Fruit fly (Drosophila melanogaster) whole organism: ENCODE data around the gene CG9921.

Experiments
- CG8478 ChIP-seq: fragments of >200 bp; optimal IDR thresholded peaks from 2 replicates; lab custom pipeline; 2018; ENCODE audit warnings: inconsistent platforms
- Dll ChIP-seq: fragments of >200 bp; optimal IDR thresholded peaks from 2 replicates; lab custom pipeline; 2017
- EcR ChIP-seq, 2 experiments: fragments of >200 bp; optimal IDR thresholded peaks; 2 replicates each; lab custom pipeline; 2017; ENCODE audit warnings: missing biosample characterization in 2 of 2, missing genetic modification characterization in 2 of 2, missing genetic modification reagents in 2 of 2
- pan ChIP-seq: fragments of >200 bp; optimal IDR thresholded peaks from 2 replicates; lab custom pipeline; 2017
- psq ChIP-seq: fragments of >200 bp; optimal IDR thresholded peaks from 2 replicates; lab custom pipeline; 2017
- usp ChIP-seq: fragments of >200 bp; optimal IDR thresholded peaks from 2 replicates; lab custom pipeline; 2017; ENCODE audit warnings: missing biosample characterization, missing genetic modification characterization, mixed read lengths

CG9921 gene

DNA sequence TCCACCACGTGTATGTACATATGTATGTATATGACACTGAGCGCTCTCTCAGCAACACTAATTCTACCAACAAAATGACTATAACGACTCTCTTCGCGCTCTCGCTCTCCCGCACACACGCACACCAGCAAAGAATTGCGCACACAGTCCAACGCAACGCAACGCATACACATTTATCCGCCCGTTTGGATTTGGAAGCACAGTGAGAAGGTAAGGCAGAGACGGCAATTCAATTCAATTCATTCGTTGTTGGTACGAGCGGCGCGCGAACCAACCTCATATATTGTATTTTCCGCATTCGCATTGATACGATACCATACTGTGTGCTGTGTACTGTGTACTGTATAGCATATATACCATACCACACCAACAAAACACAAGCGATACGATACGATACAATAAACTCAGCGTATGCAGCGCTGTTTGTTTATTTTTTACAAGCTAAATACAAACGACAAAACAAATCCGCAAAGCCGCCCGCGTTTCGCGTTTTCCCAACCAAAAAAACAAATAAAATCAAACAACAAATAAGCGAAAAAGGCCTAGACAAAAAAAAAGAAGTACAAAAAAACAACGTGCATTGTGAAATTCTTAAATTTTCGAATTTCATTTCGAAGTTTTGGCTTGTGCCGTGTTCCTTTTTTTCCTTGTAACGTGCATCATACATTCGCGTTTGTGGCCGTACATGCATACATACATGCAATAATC, at the start of gene CG9921, which contains the start of gene Dsp1:
Gene CG9921, minus strand, starts transcription at position 167 of the 708 bp plus-strand sequence.
Gene Dsp1, plus strand, starts transcription at position 179 of the 708 bp plus-strand sequence.
- TF ChIP-seq CG8478 (lab: Kevin White, UChicago) (no peak), usp (no peak), EcR (GFP tag; optimal IDR thresholded peaks at IDR 0.05; lab: Kevin White, UChicago) (no peak), Dll (lab: Kevin White, UChicago) (no peak), psq (lab: Kevin White, UChicago) (no peak), pan (lab: Kevin White, UChicago) (no peak)

DNA sequence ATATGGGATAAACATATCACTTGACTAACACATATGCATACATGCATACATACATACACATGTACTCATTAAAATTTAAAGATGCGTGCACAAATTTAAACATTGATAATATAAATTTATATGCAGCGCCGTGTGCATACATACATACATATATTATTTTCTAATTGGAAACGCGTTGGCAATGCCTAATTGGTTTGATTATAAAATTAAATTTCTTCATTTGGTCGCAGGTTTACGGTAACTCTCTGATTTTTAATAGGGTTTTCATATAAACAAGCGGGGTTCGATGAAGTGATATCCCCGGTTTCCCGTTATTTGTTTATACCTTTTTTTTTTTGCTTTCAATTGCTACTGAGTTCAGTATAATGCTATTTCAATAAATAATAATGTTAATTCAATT, 40.7 kb upstream of the CG9921 start:
- TF ChIP-seq usp (no peak), psq (lab: Kevin White, UChicago) (no peak), CG8478 (lab: Kevin White, UChicago) (no peak), Dll (lab: Kevin White, UChicago) (no peak), pan (lab: Kevin White, UChicago) (no peak), EcR (GFP tag; optimal IDR thresholded peaks at IDR 0.05; lab: Kevin White, UChicago) (no peak)

DNA sequence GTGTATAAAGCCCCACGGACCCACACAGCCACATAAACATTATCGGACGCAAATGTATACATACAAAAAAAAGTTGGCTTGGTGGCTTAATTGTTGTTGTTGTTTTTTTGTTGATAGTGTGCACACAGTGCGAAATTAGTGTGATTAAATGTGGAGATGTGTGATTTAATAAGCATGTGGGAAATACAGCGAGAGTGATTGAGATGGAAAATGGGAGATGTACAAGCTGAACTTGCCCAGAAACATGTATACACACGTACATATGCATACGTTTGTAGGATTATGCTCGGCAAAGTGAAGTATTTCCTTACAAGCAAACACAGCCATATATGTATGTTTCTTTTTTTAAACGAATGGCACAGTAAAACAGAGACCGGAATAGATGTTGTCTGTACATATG, 40.1 kb upstream of the CG9921 start:
- TF ChIP-seq psq (lab: Kevin White, UChicago) (no peak), usp (no peak), Dll (lab: Kevin White, UChicago) (no peak), pan (lab: Kevin White, UChicago) (no peak), EcR (GFP tag; optimal IDR thresholded peaks at IDR 0.05; lab: Kevin White, UChicago) (no peak)

DNA sequence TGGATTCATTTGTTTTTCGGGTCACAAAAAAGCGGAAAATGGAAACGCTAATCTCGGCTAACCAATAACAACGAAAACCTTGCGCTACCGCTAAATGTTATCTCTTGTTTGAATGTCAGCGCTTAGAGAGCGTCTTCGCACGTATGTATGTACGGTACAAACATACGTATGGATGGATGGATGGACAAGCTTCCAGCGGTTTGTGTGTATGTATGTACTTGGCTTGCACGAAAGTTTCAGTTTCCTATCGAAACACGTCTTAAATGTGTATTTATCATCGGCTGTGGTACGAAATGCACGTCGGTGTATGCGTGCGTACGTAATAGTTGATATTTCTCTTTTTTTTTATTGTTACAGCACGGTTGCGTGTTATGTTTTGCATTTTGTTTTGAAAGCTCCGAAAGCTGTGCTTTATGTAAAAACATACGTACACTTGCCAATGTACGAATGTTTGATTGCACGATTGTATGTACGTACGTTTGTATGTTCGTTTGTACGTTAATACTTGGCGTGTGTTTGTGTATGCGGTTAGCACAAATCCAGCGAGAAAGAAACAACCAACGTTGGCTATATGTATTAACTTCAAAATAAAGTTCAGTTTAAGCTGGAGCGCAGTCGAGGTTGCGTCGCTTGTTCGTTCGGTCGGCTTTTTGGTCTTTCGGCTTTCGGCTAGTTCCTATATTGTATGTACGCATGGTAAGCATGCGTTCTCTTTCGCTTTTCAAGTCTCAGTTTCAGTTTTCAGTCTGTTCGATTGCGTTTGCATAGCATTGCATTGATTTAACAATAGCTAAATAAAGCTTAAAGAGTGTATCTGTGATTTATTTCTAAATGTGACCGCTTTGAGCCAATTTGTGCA, 39.3 kb upstream of the CG9921 start, which contains the start of gene Fur2:
Gene Fur2, plus strand, starts transcription at position 595 of the 859 bp plus-strand sequence.
- TF ChIP-seq CG8478 (lab: Kevin White, UChicago) (no peak), usp (no peak), Dll (lab: Kevin White, UChicago) (no peak), psq (lab: Kevin White, UChicago) (no peak)

DNA sequence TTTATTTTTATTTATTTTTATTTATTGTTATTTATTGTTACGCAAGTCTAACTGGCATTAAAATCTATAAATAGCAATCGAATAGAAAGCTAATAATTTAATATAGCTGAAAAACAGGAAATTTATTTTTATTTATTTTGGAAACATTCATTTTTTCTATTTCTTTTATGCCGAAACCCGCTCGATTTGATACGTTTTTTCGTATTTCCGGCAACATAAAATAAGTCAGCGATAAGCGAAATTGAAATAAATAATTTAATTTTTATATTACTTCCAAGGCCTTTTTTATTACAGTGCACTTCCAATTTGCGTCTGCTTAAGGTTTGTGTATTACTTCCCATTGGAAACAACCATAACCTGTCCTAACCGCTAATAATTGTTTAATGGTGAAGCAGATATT, 38.5 kb upstream of the CG9921 start:
- no peak for TF ChIP-seq usp
- no peak for TF ChIP-seq pan (lab: Kevin White, UChicago)
- no peak for TF ChIP-seq psq (lab: Kevin White, UChicago)
- TF ChIP-seq EcR (GFP tag; optimal IDR thresholded peaks at IDR 0.05; lab: Kevin White, UChicago) = no peak

DNA sequence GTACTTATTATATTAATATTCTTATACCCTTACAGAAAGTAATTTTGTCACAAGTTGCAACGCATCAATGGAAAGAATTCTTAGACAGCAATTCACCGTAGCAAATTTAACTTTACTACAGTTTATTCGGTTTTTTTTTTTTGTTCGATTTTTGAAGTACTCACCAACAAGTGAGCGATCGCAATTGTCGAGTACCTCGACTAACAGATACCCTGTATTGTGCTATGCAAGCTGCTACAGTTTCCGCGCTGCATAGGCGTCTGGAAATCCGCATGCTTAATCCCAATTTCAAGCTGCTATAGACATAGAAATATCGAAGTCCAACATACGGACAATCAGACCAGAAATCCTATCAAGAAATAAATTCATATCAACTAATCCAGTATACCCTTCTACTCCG, 35.2 kb upstream of the CG9921 start:
- TF ChIP-seq psq (lab: Kevin White, UChicago) (no peak), Dll (lab: Kevin White, UChicago) (no peak), EcR (GFP tag; optimal IDR thresholded peaks at IDR 0.05; lab: Kevin White, UChicago) (no peak), CG8478 (lab: Kevin White, UChicago) (no peak), usp (no peak), pan (lab: Kevin White, UChicago) (no peak)

DNA sequence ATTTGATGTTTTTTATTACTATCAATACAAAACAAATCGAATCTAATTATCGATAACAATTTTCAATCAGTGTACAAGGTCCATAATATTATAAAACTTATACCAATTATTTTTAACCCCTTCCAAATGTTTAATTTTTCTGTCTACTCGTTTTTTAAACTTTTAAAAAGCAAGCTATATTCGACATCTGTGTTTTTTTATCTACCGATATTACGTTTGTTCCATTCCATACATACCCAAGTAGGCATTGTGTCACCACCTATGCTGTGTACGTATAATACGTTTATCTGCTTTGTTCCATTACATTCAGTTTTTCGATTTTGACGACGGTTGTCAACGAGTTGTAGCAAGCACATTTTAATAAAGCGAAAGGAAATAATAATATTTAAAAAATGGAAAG, 27.9 kb upstream of the CG9921 start, which contains the start of gene nonA:
Gene nonA, plus strand, starts transcription at position 264 of the 400 bp plus-strand sequence.
- TF ChIP-seq Dll (lab: Kevin White, UChicago) (no peak), pan (lab: Kevin White, UChicago) (no peak), psq (lab: Kevin White, UChicago) (no peak), EcR (GFP tag; optimal IDR thresholded peaks at IDR 0.05; lab: Kevin White, UChicago) (no peak), usp (no peak), CG8478 (lab: Kevin White, UChicago) (no peak)

DNA sequence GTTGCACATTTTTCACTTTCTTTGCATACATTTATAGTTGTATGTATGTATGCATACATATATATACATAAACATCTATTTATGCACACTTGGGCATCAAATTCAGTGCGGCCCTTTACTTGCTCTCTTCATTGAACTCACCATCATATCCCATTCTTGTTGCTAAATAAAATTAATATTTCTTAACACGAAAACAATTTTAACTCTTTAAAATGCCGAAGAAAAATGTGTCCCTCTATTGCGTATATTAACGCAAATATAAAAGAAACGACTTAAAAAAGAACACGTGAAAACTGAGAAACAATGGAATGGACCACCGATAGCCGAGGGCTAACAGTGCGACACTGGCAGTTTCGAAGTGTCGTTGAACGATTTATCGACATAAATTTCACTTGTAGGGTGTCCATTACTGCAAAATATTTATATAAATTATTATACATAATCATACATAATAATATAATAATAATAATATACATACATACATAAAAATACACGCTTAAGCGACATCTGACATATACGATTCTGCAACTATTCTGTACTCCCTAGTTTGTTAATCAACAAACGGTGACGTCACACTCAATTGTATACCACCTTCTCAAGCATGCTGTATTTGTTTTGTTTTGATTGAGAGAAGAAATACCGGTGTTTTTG, 25.4 kb upstream of the CG9921 start, which contains the start of the genes U2af50 and PIG-Q:
Gene U2af50, minus strand, starts transcription at position 370 of the 651 bp plus-strand sequence.
Gene PIG-Q, plus strand, starts transcription at position 474 of the 651 bp plus-strand sequence.
- TF ChIP-seq CG8478 (lab: Kevin White, UChicago) (no peak), psq (lab: Kevin White, UChicago) (no peak), EcR (GFP tag; optimal IDR thresholded peaks at IDR 0.05; lab: Kevin White, UChicago) (no peak), usp (no peak), Dll (lab: Kevin White, UChicago) (no peak), pan (lab: Kevin White, UChicago) (no peak)

DNA sequence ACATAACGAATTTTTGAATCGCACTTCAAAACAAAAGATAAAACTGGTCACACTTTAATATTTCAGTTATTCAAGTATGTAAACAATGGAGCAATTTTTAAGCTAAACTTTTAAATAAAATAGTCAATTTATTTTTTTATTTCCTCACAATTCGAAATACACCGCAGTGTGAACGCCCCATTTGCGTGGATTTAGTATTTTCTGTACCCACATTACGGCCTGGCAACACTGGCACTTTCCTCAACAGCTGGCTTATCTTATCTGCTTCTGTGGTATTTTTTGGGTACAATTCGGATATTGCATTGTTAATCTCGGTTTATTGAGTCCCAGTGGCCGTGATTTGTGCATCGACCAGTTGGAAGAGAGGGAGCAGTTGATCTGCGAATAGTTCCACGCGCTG, 16.7 kb upstream of the CG9921 start, which contains the start of gene sl:
Gene sl, plus strand, starts transcription at position 254 of the 400 bp plus-strand sequence.
- no peak for TF ChIP-seq pan (lab: Kevin White, UChicago)
- TF ChIP-seq psq (lab: Kevin White, UChicago) = no peak
- TF ChIP-seq Dll (lab: Kevin White, UChicago) = no peak
- TF ChIP-seq CG8478 (lab: Kevin White, UChicago) = no peak
- no peak for TF ChIP-seq EcR (GFP tag; optimal IDR thresholded peaks at IDR 0.05; lab: Kevin White, UChicago)
- TF ChIP-seq usp = no peak

DNA sequence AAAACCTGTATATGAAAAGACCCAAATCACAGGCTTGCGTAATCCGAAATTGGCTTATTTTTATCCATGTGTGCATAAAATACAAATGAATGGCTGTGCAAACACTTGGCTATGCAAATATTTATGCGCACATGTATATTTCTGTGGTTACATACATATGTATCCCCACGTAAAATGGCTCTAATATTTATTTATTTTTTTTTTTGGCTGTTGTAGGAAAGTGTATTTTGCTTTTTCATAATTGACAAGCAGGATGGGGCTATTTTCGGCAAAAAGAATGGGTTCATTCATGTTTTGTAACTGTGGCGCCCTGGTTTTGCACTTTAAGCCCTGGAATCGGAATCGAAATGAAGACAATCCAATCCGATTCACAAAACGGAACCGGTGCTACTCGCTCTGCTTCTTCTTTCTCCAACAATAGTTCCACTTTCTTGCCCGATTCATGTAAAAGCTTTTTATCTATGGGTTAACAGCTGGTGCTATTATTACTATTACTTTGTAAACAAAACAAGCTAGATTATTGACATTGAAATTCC, 1.8 kb upstream of the CG9921 start:
- TF ChIP-seq CG8478 (lab: Kevin White, UChicago) = no peak
- no peak for TF ChIP-seq pan (lab: Kevin White, UChicago)
- no peak for TF ChIP-seq usp
- TF ChIP-seq EcR (GFP tag; optimal IDR thresholded peaks at IDR 0.05; lab: Kevin White, UChicago) = no peak
- no peak for TF ChIP-seq psq (lab: Kevin White, UChicago)
- TF ChIP-seq Dll (lab: Kevin White, UChicago) = no peak
